Worm (Caenorhabditis elegans) whole organism, L4 larva: ENCODE measurements around the gene srxa-10.

Source experiments
- D1046.2 ChIP-seq: fragments of 200-800 bp; sonication (Bioruptor generic); IDR thresholded peaks from 2 replicates; pipeline ENCODE4 v1.3.6; 2022; ENCODE audit warnings: missing genetic modification characterization, missing compliant biosample characterization
- F37D6.2 ChIP-seq: sonication (generic microtip); optimal IDR thresholded peaks from 2 replicates; lab custom pipeline; 2016; ENCODE audit warnings: mild to moderate bottlenecking, missing genetic modification characterization, missing compliant biosample characterization
- F44E2.7 ChIP-seq: fragments of 200-800 bp; sonication (Bioruptor generic); IDR thresholded peaks from 2 replicates; pipeline ENCODE4 v2.1.2; 2022; ENCODE audit warnings: missing genetic modification characterization, missing compliant biosample characterization
- T26A8.4 ChIP-seq: fragments of 200-800 bp; sonication (Bioruptor generic); IDR thresholded peaks from 2 replicates; pipeline ENCODE4 v1.3.6; 2022; ENCODE audit warnings: missing genetic modification characterization, missing compliant biosample characterization
- Y105C5A.15 ChIP-seq: fragments of 200-800 bp; sonication (Bioruptor generic); IDR thresholded peaks from 2 replicates; pipeline ENCODE4 v1.3.6; 2022; ENCODE audit warnings: missing genetic modification characterization, missing compliant biosample characterization
- ZK337.2 ChIP-seq: fragments of 200-800 bp; sonication (Bioruptor generic); IDR thresholded peaks from 2 replicates; pipeline ENCODE4 v1.3.6; 2022; ENCODE audit warnings: missing genetic modification reagents, missing genetic modification characterization, missing compliant biosample characterization
- aha-1 ChIP-seq: fragments of 150-350 bp; peaks from one replicate; lab custom pipeline; 2014; ENCODE audit warnings: missing biosample characterization, missing genetic modification characterization
- aly-2 ChIP-seq: sonication (generic microtip); optimal IDR thresholded peaks from 2 replicates; lab custom pipeline; 2018; ENCODE audit warnings: missing biosample characterization, missing genetic modification characterization
- ama-1 ChIP-seq: fragments of 150-350 bp; optimal IDR thresholded peaks from 2 replicates; lab custom pipeline; 2014; ENCODE audit warnings: inconsistent platforms, mixed read lengths
- attf-4 ChIP-seq: sonication (generic microtip); optimal IDR thresholded peaks from 3 replicates; lab custom pipeline; 2017; ENCODE audit warnings: missing biosample characterization, missing genetic modification characterization
- ceh-20 ChIP-seq: fragments of 200-800 bp; sonication (Bioruptor generic); IDR thresholded peaks from 2 replicates; pipeline ENCODE4 v1.3.6; 2022; ENCODE audit warnings: missing genetic modification reagents, missing genetic modification characterization, missing compliant biosample characterization
- ceh-44 ChIP-seq: fragments of 200-800 bp; sonication (Bioruptor generic); IDR thresholded peaks from 2 replicates; pipeline ENCODE4 v1.3.6; 2022; ENCODE audit warnings: missing genetic modification reagents, missing genetic modification characterization, missing compliant biosample characterization
- ceh-62 ChIP-seq: sonication (generic microtip); optimal IDR thresholded peaks from 2 replicates; lab custom pipeline; 2017; ENCODE audit warnings: missing biosample characterization, missing genetic modification characterization
- daf-16 ChIP-seq, 3 experiments: sonication (generic microtip); optimal IDR thresholded peaks; 2 replicates each; lab custom pipeline; 2016 to 2017; ENCODE audit warnings: missing genetic modification characterization in 3 of 3, missing genetic modification reagents in 3 of 3, mild to moderate bottlenecking in 2 of 3, missing compliant biosample characterization in 2 of 3, missing biosample characterization in 1 of 3, moderate library complexity in 1 of 3
- daf-19 ChIP-seq: fragments of 200-800 bp; sonication (Bioruptor generic); conservative IDR thresholded peaks from 2 replicates; pipeline ENCODE4 v1.3.6; 2022; ENCODE audit warnings: missing genetic modification characterization, missing compliant biosample characterization
- dmd-6 ChIP-seq: fragments of 200-800 bp; sonication (Bioruptor generic); IDR thresholded peaks from 2 replicates; pipeline ENCODE4 v1.3.6; 2022; ENCODE audit warnings: missing genetic modification reagents, missing genetic modification characterization, missing compliant biosample characterization
- dpl-1 ChIP-seq: fragments of 150-350 bp; optimal IDR thresholded peaks from 2 replicates; lab custom pipeline; 2014; ENCODE audit warnings: missing biosample characterization, missing genetic modification reagents, missing genetic modification characterization
- duxl-1 ChIP-seq: sonication (generic microtip); optimal IDR thresholded peaks from 2 replicates; lab custom pipeline; 2016; ENCODE audit warnings: mild to moderate bottlenecking, missing genetic modification characterization, moderate library complexity, missing compliant biosample characterization; ENCODE audit not compliant: poor library complexity
- dve-1 ChIP-seq: sonication (generic microtip); optimal IDR thresholded peaks from 2 replicates; lab custom pipeline; 2017; ENCODE audit warnings: antibody characterized with exemption, mild to moderate bottlenecking, missing genetic modification characterization, missing compliant biosample characterization; ENCODE audit not compliant: insufficient read depth
- egl-27 ChIP-seq: sonication (generic microtip); optimal IDR thresholded peaks from 3 replicates; lab custom pipeline; 2017; ENCODE audit warnings: missing biosample characterization, missing genetic modification reagents, missing genetic modification characterization
- fkh-10 ChIP-seq: fragments of 150-350 bp; optimal IDR thresholded peaks from 2 replicates; lab custom pipeline; 2014; ENCODE audit warnings: missing biosample characterization, missing genetic modification reagents, missing genetic modification characterization
- gei-8 ChIP-seq: fragments of 200-800 bp; sonication (Bioruptor generic); optimal IDR thresholded peaks from 2 replicates; lab custom pipeline; 2018; ENCODE audit warnings: mild to moderate bottlenecking, missing genetic modification characterization, missing compliant biosample characterization
- hif-1 ChIP-seq, 2 experiments: sonication (generic microtip); optimal IDR thresholded peaks; 2 replicates each; lab custom pipeline; 2016 to 2017; ENCODE audit warnings: missing compliant biosample characterization in 2 of 2, missing genetic modification characterization in 2 of 2, missing genetic modification reagents in 2 of 2, missing genotype in 2 of 2, mild to moderate bottlenecking in 1 of 2
- hlh-11 ChIP-seq: fragments of 200-800 bp; sonication (Bioruptor generic); optimal IDR thresholded peaks from 2 replicates; lab custom pipeline; 2018; ENCODE audit warnings: mild to moderate bottlenecking, missing genetic modification characterization, missing compliant biosample characterization
- hlh-30 ChIP-seq: sonication (generic microtip); optimal IDR thresholded peaks from 2 replicates; lab custom pipeline; 2017; ENCODE audit warnings: antibody characterized with exemption, mild to moderate bottlenecking, missing genetic modification characterization, missing compliant biosample characterization; ENCODE audit not compliant: insufficient read depth
- hmg-1.1 ChIP-seq: fragments of 200-800 bp; sonication (Bioruptor generic); IDR thresholded peaks from 2 replicates; pipeline ENCODE4 v1.3.6; 2022; ENCODE audit warnings: missing genetic modification reagents, missing genetic modification characterization, missing compliant biosample characterization
- jun-1 ChIP-seq: fragments of 150-350 bp; optimal IDR thresholded peaks from 2 replicates; lab custom pipeline; 2014; ENCODE audit warnings: missing biosample characterization, missing genetic modification reagents, missing genetic modification characterization
- lim-7 ChIP-seq: fragments of 200-800 bp; sonication (Bioruptor generic); IDR thresholded peaks from 2 replicates; pipeline ENCODE4 v1.3.6; 2022; ENCODE audit warnings: missing genetic modification characterization, missing compliant biosample characterization
- lin-1 ChIP-seq: fragments of 200-800 bp; sonication (Bioruptor generic); IDR thresholded peaks from 2 replicates; pipeline ENCODE4 v1.3.6; 2022; ENCODE audit warnings: missing genetic modification reagents, missing genetic modification characterization, missing compliant biosample characterization
- lin-15B ChIP-seq: fragments of 150-350 bp; sonication (generic microtip); optimal IDR thresholded peaks from 3 replicates; lab custom pipeline; 2014; ENCODE audit warnings: missing biosample characterization, missing genetic modification characterization
- lin-29 ChIP-seq: fragments of 200-800 bp; sonication (Bioruptor generic); IDR thresholded peaks from 2 replicates; pipeline ENCODE4 v1.3.6; 2022; ENCODE audit warnings: missing genetic modification reagents, missing genetic modification characterization, missing compliant biosample characterization
- mdl-1 ChIP-seq, 2 experiments: fragments of 150-350 bp in 1 of 2; sonication (generic microtip) in 1 of 2; optimal IDR thresholded peaks; 2 replicates each; lab custom pipeline; 2014 to 2017; ENCODE audit warnings: missing biosample characterization in 2 of 2, missing genetic modification characterization in 2 of 2
- mep-1 ChIP-seq: fragments of 150-350 bp; sonication (generic microtip); optimal IDR thresholded peaks from 3 replicates; lab custom pipeline; 2014; ENCODE audit warnings: missing biosample characterization, missing genetic modification characterization
- mes-2 ChIP-seq: sonication (generic microtip); optimal IDR thresholded peaks from 2 replicates; lab custom pipeline; 2016; ENCODE audit warnings: missing genotype, mild to moderate bottlenecking, missing genetic modification characterization, missing compliant biosample characterization; ENCODE audit not compliant: poor library complexity, severe bottlenecking
- nhr-10 ChIP-seq: fragments of 150-350 bp; optimal IDR thresholded peaks from 2 replicates; lab custom pipeline; 2014; ENCODE audit warnings: missing biosample characterization, missing genetic modification characterization
- nhr-25 ChIP-seq: sonication (generic microtip); optimal IDR thresholded peaks from 2 replicates; lab custom pipeline; 2017; ENCODE audit warnings: missing genetic modification characterization, mild to moderate bottlenecking, missing compliant biosample characterization, antibody characterized with exemption, moderate library complexity, borderline replicate concordance; ENCODE audit not compliant: insufficient read depth
- nhr-28 ChIP-seq: fragments of 150-350 bp; optimal IDR thresholded peaks from 2 replicates; lab custom pipeline; 2014; ENCODE audit warnings: missing biosample characterization, missing genetic modification characterization
- nhr-42 ChIP-seq: fragments of 200-800 bp; sonication (Bioruptor generic); IDR thresholded peaks from 2 replicates; pipeline ENCODE4 v1.3.6; 2022; ENCODE audit warnings: missing genetic modification characterization, missing compliant biosample characterization
- nhr-77 ChIP-seq: fragments of 150-350 bp; optimal IDR thresholded peaks from 2 replicates; lab custom pipeline; 2014; ENCODE audit warnings: missing biosample characterization, missing genetic modification characterization
- pha-4 ChIP-seq, 2 experiments: fragments of 150-350 bp in 1 of 2; fragments of 200-800 bp in 1 of 2; sonication (Bioruptor generic) in 1 of 2; IDR thresholded peaks in 1 of 2; optimal IDR thresholded peaks in 1 of 2; 2 replicates each; pipeline versions ENCODE4 v1.3.6 to Lab custom; 2014 to 2022; ENCODE audit warnings: missing genetic modification characterization in 2 of 2, missing genetic modification reagents in 2 of 2, missing biosample characterization in 1 of 2, missing compliant biosample characterization in 1 of 2
- php-3 ChIP-seq: fragments of 200-800 bp; sonication (Bioruptor generic); IDR thresholded peaks from 2 replicates; pipeline ENCODE4 v1.3.6; 2022; ENCODE audit warnings: missing genetic modification reagents, missing genetic modification characterization, missing compliant biosample characterization
- pqm-1 ChIP-seq: sonication (generic microtip); optimal IDR thresholded peaks from 2 replicates; lab custom pipeline; 2017; ENCODE audit warnings: missing biosample characterization, missing genetic modification characterization
- rbr-2 ChIP-seq: sonication (generic microtip); optimal IDR thresholded peaks from 2 replicates; lab custom pipeline; 2016; ENCODE audit warnings: missing genotype, missing genetic modification characterization, missing compliant biosample characterization
- saeg-2 ChIP-seq: fragments of 200-800 bp; sonication (Bioruptor generic); IDR thresholded peaks from 2 replicates; pipeline ENCODE4 v1.3.6; 2022; ENCODE audit warnings: missing genetic modification reagents, missing genetic modification characterization, missing compliant biosample characterization
- tag-97 ChIP-seq: fragments of 200-800 bp; sonication (Bioruptor generic); IDR thresholded peaks from 2 replicates; pipeline ENCODE4 v1.3.6; 2022; ENCODE audit warnings: missing genetic modification characterization, missing compliant biosample characterization
- zip-2 ChIP-seq: fragments of 150-350 bp; optimal IDR thresholded peaks from 2 replicates; lab custom pipeline; 2014; ENCODE audit warnings: missing biosample characterization, missing genetic modification characterization
- ztf-11 ChIP-seq: fragments of 150-350 bp; optimal IDR thresholded peaks from 2 replicates; lab custom pipeline; 2014; ENCODE audit warnings: missing biosample characterization, missing genetic modification characterization
- ztf-7 ChIP-seq: fragments of 150-350 bp; optimal IDR thresholded peaks from 2 replicates; lab custom pipeline; 2014; ENCODE audit warnings: missing biosample characterization, missing genetic modification characterization

The srxa-10 gene

ce11 chrIII:9766175-9766574 is 30.2 kb downstream of the srxa-10 start, which contains the start of gene cbp-1 (continued):
- TF ChIP-seq nhr-25 (tag; lab: Kevin White, UChicago) (no peak), aha-1 (tag; lab: Kevin White, UChicago) (peak; percentile 97), ceh-20 (GFP tag; lab: Robert Waterston, UW) (no peak), F44E2.7 (GFP tag; lab: Robert Waterston, UW) (no peak), zip-2 (tag; lab: Kevin White, UChicago) (no peak), php-3 (no peak), mep-1 (tag; lab: Kevin White, UChicago) (peak; percentile 20), ZK337.2 (GFP tag; lab: Robert Waterston, UW) (no peak), ama-1 (lab: Kevin White, UChicago) (no peak), D1046.2 (GFP tag; lab: Robert Waterston, UW) (no peak), saeg-2 (GFP tag; lab: Robert Waterston, UW) (no peak), lin-1 (no peak), duxl-1 (tag; lab: Kevin White, UChicago) (peak; percentile 11), lin-29 (GFP tag; lab: Robert Waterston, UW) (no peak), daf-16 (GFP tag; optimal IDR thresholded peaks at IDR 0.05; lab: Kevin White, UChicago) (no peak), daf-16 (tag; optimal IDR thresholded peaks at IDR 0.05; lab: Kevin White, UChicago) (no peak), T26A8.4 (GFP tag; lab: Robert Waterston, UW) (no peak), lim-7 (no peak), ztf-7 (tag; lab: Kevin White, UChicago) (no peak), nhr-10 (no peak), pha-4 (GFP tag; IDR thresholded peaks at IDR 0.05; lab: Robert Waterston, UW) (no peak), pha-4 (tag; optimal IDR thresholded peaks at IDR 0.05; lab: Kevin White, UChicago) (no peak), Y105C5A.15 (GFP tag; lab: Robert Waterston, UW) (no peak), jun-1 (tag; lab: Kevin White, UChicago) (no peak), fkh-10 (GFP tag; lab: Kevin White, UChicago) (no peak), nhr-28 (tag; lab: Kevin White, UChicago) (peak; percentile 20), dmd-6 (GFP tag; lab: Robert Waterston, UW) (0 out of 2 replicates have a peak, but pooled peaks have one; percentile 11), hlh-30 (peak; percentile 8), dve-1 (tag; lab: Kevin White, UChicago) (peak; percentile 33), mes-2 (peak; percentile 63)

- TF ChIP-seq ceh-20 (GFP tag; lab: Robert Waterston, UW) (peak; percentile 98), hif-1 (tag; optimal IDR thresholded peaks at IDR 0.05; lab: Kevin White, UChicago) (peak; percentile 81 to 96), aly-2 (tag; lab: Kevin White, UChicago) (peak; percentile 36), nhr-10 (peak; percentile 93), lin-15B (tag; lab: Kevin White, UChicago) (no peak), attf-4 (tag; lab: Kevin White, UChicago) (no peak), dpl-1 (GFP tag; lab: Kevin White, UChicago) (peak; percentile 86), mdl-1 (tag; optimal IDR thresholded peaks at IDR 0.05; lab: Kevin White, UChicago) (peak; percentile 97 to 99), ztf-7 (tag; lab: Kevin White, UChicago) (peak; percentile 88), aha-1 (tag; lab: Kevin White, UChicago) (peak; percentile 100), php-3 (peak; percentile 96), ceh-44 (GFP tag; lab: Robert Waterston, UW) (peak; percentile 77; the same call in 1 of the 2 replicates), rbr-2 (tag; lab: Kevin White, UChicago) (peak; percentile 98), duxl-1 (tag; lab: Kevin White, UChicago) (peak; percentile 96), ztf-11 (no peak), egl-27 (tag; lab: Kevin White, UChicago) (peak; percentile 19), pqm-1 (peak; percentile 33), nhr-28 (tag; lab: Kevin White, UChicago) (peak; percentile 90), ceh-62 (tag; lab: Kevin White, UChicago) (no peak), hmg-1.1 (GFP tag; lab: Robert Waterston, UW) (peak; percentile 99), fkh-10 (GFP tag; lab: Kevin White, UChicago) (peak; percentile 88), tag-97 (0 out of 2 replicates have a peak, but pooled peaks have one; percentile 66), hlh-11 (tag; lab: Kevin White, UChicago) (peak; percentile 100), gei-8 (GFP tag; lab: Kevin White, UChicago) (peak; percentile 98), nhr-42 (GFP tag; lab: Robert Waterston, UW) (peak; percentile 97), daf-19 (GFP tag; lab: Robert Waterston, UW) (peak; percentile 83), F37D6.2 (tag; lab: Kevin White, UChicago) (peak; percentile 95), nhr-77 (tag; lab: Kevin White, UChicago) (peak; percentile 97)
Measured at ce11 chrIII:9765465-9765900, 30.9 kb downstream of the srxa-10 start.
